Worm (Caenorhabditis elegans): ENCODE measurements around the gene Y57G11C.1131.
"Not testable (repeated sequence)": the region's sequence is repeated elsewhere in the genome, so short reads cannot be mapped to it uniquely, and the experiment has no call there.

The Y57G11C.1131 gene

ce11 chrIV:14929421-14929820 is 3.4 kb upstream of the Y57G11C.1131 start, which contains the start of gene Y57G11C.28:
Gene Y57G11C.28, plus strand, starts transcription at chrIV:14929721.
- TF ChIP-seq T22C8.4 (GFP tag; IDR thresholded peaks at IDR 0.05), result no peak
- TF ChIP-seq flt-1 (GFP tag; IDR thresholded peaks at IDR 0.05), result no peak
- no peak for TF ChIP-seq ref-1 (GFP tag; conservative IDR thresholded peaks at IDR 0.05)
- TF ChIP-seq tab-1 (GFP tag; IDR thresholded peaks at IDR 0.05), result no peak
- TF ChIP-seq ztf-23 (GFP tag; IDR thresholded peaks at IDR 0.05), result no peak
- TF ChIP-seq med-1 (GFP tag; optimal IDR thresholded peaks at IDR 0.05; ENCODE audit: insufficient read depth), result no peak
- TF ChIP-seq klf-2 (GFP tag; conservative IDR thresholded peaks at IDR 0.05), result no peak
- no peak for TF ChIP-seq cog-1 (tag; optimal IDR thresholded peaks at IDR 0.05)

ce11 chrIV:14937017-14937416 is 4.2 kb downstream of the Y57G11C.1131 start, which contains the start of gene Y57G11C.1144:
Gene Y57G11C.1144, plus strand, starts transcription at chrIV:14937317.
- TF ChIP-seq cog-1 (tag; optimal IDR thresholded peaks at IDR 0.05) (no peak), flt-1 (GFP tag; IDR thresholded peaks at IDR 0.05) (no peak), klf-2 (GFP tag; conservative IDR thresholded peaks at IDR 0.05) (no peak), ref-1 (GFP tag; conservative IDR thresholded peaks at IDR 0.05) (no peak), tab-1 (GFP tag; IDR thresholded peaks at IDR 0.05) (no peak), med-1 (GFP tag; optimal IDR thresholded peaks at IDR 0.05; ENCODE audit: insufficient read depth) (no peak), ztf-29 (GFP tag; IDR thresholded peaks at IDR 0.05) (no peak), T22C8.4 (GFP tag; IDR thresholded peaks at IDR 0.05) (no peak), ztf-23 (GFP tag; IDR thresholded peaks at IDR 0.05) (no peak)

ce11 chrIV:14938596-14938995 is 5.8 kb downstream of the Y57G11C.1131 start, which contains the start of gene Y57G11C.30:
Gene Y57G11C.30, plus strand, starts transcription at chrIV:14938896.
- TF ChIP-seq ztf-23 (GFP tag; IDR thresholded peaks at IDR 0.05); klf-2 (GFP tag; conservative IDR thresholded peaks at IDR 0.05); ztf-29 (GFP tag; IDR thresholded peaks at IDR 0.05): not testable (repeated sequence)

- TF ChIP-seq flt-1 (GFP tag; IDR thresholded peaks at IDR 0.05) (no peak), cog-1 (tag; optimal IDR thresholded peaks at IDR 0.05) (no peak), T22C8.4 (GFP tag; IDR thresholded peaks at IDR 0.05) (no peak), ztf-23 (GFP tag; IDR thresholded peaks at IDR 0.05) (no peak), ztf-29 (GFP tag; IDR thresholded peaks at IDR 0.05) (no peak), ref-1 (GFP tag; conservative IDR thresholded peaks at IDR 0.05) (no peak)
Observed at ce11 chrIV:14944234-14944633, 11.5 kb downstream of the Y57G11C.1131 start, which contains the start of gene Y57G11C.48. Gene Y57G11C.48, minus strand, starts transcription at chrIV:14944334.

ce11 chrIV:14949048-14949447 is 16.3 kb downstream of the Y57G11C.1131 start:
- TF ChIP-seq klf-2 (GFP tag; conservative IDR thresholded peaks at IDR 0.05) (no peak), ztf-23 (GFP tag; IDR thresholded peaks at IDR 0.05) (no peak), med-1 (GFP tag; optimal IDR thresholded peaks at IDR 0.05; ENCODE audit: insufficient read depth) (no peak), ztf-29 (GFP tag; IDR thresholded peaks at IDR 0.05) (no peak), tab-1 (GFP tag; IDR thresholded peaks at IDR 0.05) (no peak)

ce11 chrIV:14950468-14950867 is 17.7 kb downstream of the Y57G11C.1131 start, which contains the start of gene Y41E3.22:
Gene Y41E3.22, plus strand, starts transcription at chrIV:14950710.
- TF ChIP-seq cog-1 (tag; optimal IDR thresholded peaks at IDR 0.05) (no peak), med-1 (GFP tag; optimal IDR thresholded peaks at IDR 0.05; ENCODE audit: insufficient read depth) (no peak), flt-1 (GFP tag; IDR thresholded peaks at IDR 0.05) (no peak), klf-2 (GFP tag; conservative IDR thresholded peaks at IDR 0.05) (no peak)

ce11 chrIV:14953802-14954201 is 21.0 kb downstream of the Y57G11C.1131 start:
- TF ChIP-seq ref-1 (GFP tag; conservative IDR thresholded peaks at IDR 0.05) (no peak), tab-1 (GFP tag; IDR thresholded peaks at IDR 0.05) (no peak), klf-2 (GFP tag; conservative IDR thresholded peaks at IDR 0.05) (no peak)

- TF ChIP-seq ztf-29 (GFP tag; IDR thresholded peaks at IDR 0.05), result no peak
- no peak for TF ChIP-seq med-1 (GFP tag; optimal IDR thresholded peaks at IDR 0.05; ENCODE audit: insufficient read depth)
Observed at ce11 chrIV:14954842-14955241, 22.1 kb downstream of the Y57G11C.1131 start.

ce11 chrIV:14956693-14957281 is 24.0 kb downstream of the Y57G11C.1131 start:
- TF ChIP-seq tab-1 (GFP tag; IDR thresholded peaks at IDR 0.05) (no peak), med-1 (GFP tag; optimal IDR thresholded peaks at IDR 0.05; ENCODE audit: insufficient read depth) (no peak), flt-1 (GFP tag; IDR thresholded peaks at IDR 0.05) (no peak), T22C8.4 (GFP tag; IDR thresholded peaks at IDR 0.05) (no peak), ztf-29 (GFP tag; IDR thresholded peaks at IDR 0.05) (no peak), klf-2 (GFP tag; conservative IDR thresholded peaks at IDR 0.05) (no peak), ref-1 (GFP tag; conservative IDR thresholded peaks at IDR 0.05) (no peak), ztf-23 (GFP tag; IDR thresholded peaks at IDR 0.05) (no peak), cog-1 (tag; optimal IDR thresholded peaks at IDR 0.05) (no peak)

- TF ChIP-seq ref-1 (GFP tag; conservative IDR thresholded peaks at IDR 0.05) (no peak), T22C8.4 (GFP tag; IDR thresholded peaks at IDR 0.05) (no peak), cog-1 (tag; optimal IDR thresholded peaks at IDR 0.05) (no peak), ztf-29 (GFP tag; IDR thresholded peaks at IDR 0.05) (no peak), flt-1 (GFP tag; IDR thresholded peaks at IDR 0.05) (no peak), klf-2 (GFP tag; conservative IDR thresholded peaks at IDR 0.05) (no peak), ztf-23 (GFP tag; IDR thresholded peaks at IDR 0.05) (no peak), tab-1 (GFP tag; IDR thresholded peaks at IDR 0.05) (no peak), med-1 (GFP tag; optimal IDR thresholded peaks at IDR 0.05; ENCODE audit: insufficient read depth) (no peak)
Observed at ce11 chrIV:14958551-14958950, 25.8 kb downstream of the Y57G11C.1131 start, which contains the start of gene Y41E3.1. Gene Y41E3.1, minus strand, starts transcription at chrIV:14958874.

ce11 chrIV:14959375-14959774 is 26.6 kb downstream of the Y57G11C.1131 start:
- TF ChIP-seq ref-1 (GFP tag; conservative IDR thresholded peaks at IDR 0.05) (no peak), T22C8.4 (GFP tag; IDR thresholded peaks at IDR 0.05) (no peak)
